Worm (Caenorhabditis elegans) whole organism, young adult: ENCODE data around the gene Y43F8B.25.

Experiments
- F49E8.2 ChIP-seq: sonication (generic microtip); optimal IDR thresholded peaks from 3 replicates; lab custom pipeline; 2017; ENCODE audit warnings: missing genetic modification characterization, mild to moderate bottlenecking, missing compliant biosample characterization, antibody characterized with exemption, moderate library complexity; ENCODE audit not compliant: insufficient read depth
- F52B5.7 ChIP-seq: sonication (generic microtip); optimal IDR thresholded peaks from 2 replicates; lab custom pipeline; 2016; ENCODE audit warnings: mild to moderate bottlenecking, missing genetic modification characterization, missing compliant biosample characterization
- F57C9.4 ChIP-seq: sonication (generic microtip); optimal IDR thresholded peaks from 2 replicates; lab custom pipeline; 2017; ENCODE audit warnings: mild to moderate bottlenecking, missing genetic modification characterization, missing compliant biosample characterization
- K11D2.4 ChIP-seq: fragments of 200-800 bp; sonication (Bioruptor generic); IDR thresholded peaks from 2 replicates; pipeline ENCODE4 v1.3.6; 2022; ENCODE audit warnings: missing genetic modification reagents, missing genetic modification characterization, missing compliant biosample characterization
- ceh-91 ChIP-seq: fragments of 200-800 bp; sonication (Bioruptor generic); IDR thresholded peaks from 2 replicates; pipeline ENCODE4 v1.3.6; 2022; ENCODE audit warnings: missing genetic modification reagents, missing genetic modification characterization, missing compliant biosample characterization
- him-1 ChIP-seq: sonication (generic microtip); optimal IDR thresholded peaks from 2 replicates; lab custom pipeline; 2016; ENCODE audit warnings: missing genotype, missing genetic modification reagents, missing genetic modification characterization, missing compliant biosample characterization
- hlh-12 ChIP-seq: sonication (generic microtip); optimal IDR thresholded peaks from 2 replicates; lab custom pipeline; 2016; ENCODE audit warnings: missing genetic modification characterization, missing compliant biosample characterization
- madf-8 ChIP-seq: fragments of 200-800 bp; sonication (Bioruptor generic); conservative IDR thresholded peaks from 2 replicates; pipeline ENCODE4 v1.3.6; 2022; ENCODE audit warnings: missing genetic modification reagents, missing genetic modification characterization, missing compliant biosample characterization
- nfya-1 ChIP-seq: sonication (generic microtip); optimal IDR thresholded peaks from 2 replicates; lab custom pipeline; 2017; ENCODE audit warnings: antibody characterized with exemption, missing compliant biosample characterization, missing genetic modification characterization, borderline replicate concordance; ENCODE audit not compliant: insufficient read depth
- nfyb-1 ChIP-seq: fragments of 200-800 bp; sonication (Bioruptor generic); IDR thresholded peaks from 2 replicates; pipeline ENCODE4 v1.3.6; 2022; ENCODE audit warnings: missing genetic modification reagents, missing genetic modification characterization, missing compliant biosample characterization
- nhr-120 ChIP-seq: fragments of 200-800 bp; sonication (Bioruptor generic); IDR thresholded peaks from 2 replicates; pipeline ENCODE4 v1.3.6; 2022; ENCODE audit warnings: missing genetic modification characterization, missing compliant biosample characterization

DNA sequence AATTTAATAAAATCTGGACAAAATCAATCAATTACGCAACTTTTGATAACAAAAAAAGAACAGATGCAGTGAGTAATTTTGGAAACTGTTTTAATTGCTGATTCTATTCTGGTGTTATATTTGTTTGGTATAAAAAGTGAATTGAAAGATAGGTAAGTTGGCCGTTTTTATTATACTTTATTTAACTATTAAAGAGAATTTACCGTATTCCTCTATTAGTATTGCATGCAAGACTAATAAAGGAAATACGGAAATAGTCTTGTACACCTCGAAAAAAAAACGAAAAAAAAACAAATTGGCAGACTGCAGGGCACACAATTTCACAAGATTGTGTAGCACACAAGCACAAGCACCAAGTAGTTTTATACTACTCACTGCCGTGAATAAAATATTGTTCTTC lies at the start of gene Y43F8B.25:
- TF ChIP-seq nfya-1 (tag; lab: Kevin White, UChicago) (no peak), F49E8.2 (tag; lab: Kevin White, UChicago) (no peak), nhr-120 (GFP tag; lab: Robert Waterston, UW) (no peak), him-1 (tag; lab: Kevin White, UChicago) (no peak), hlh-12 (tag; lab: Kevin White, UChicago) (no peak), madf-8 (no peak), K11D2.4 (GFP tag; lab: Robert Waterston, UW) (no peak), nfyb-1 (no peak), F57C9.4 (tag; lab: Kevin White, UChicago) (no peak), F52B5.7 (tag; lab: Kevin White, UChicago) (no peak), ceh-91 (no peak)
